Worm (Caenorhabditis elegans) whole organism, L3 larva: ENCODE results near the gene rcq-5.

Experiments
- eor-1 ChIP-seq, 2 experiments: fragments of 150-350 bp; optimal IDR thresholded peaks; 2 replicates each; lab custom pipeline; 2014 to 2018; ENCODE audit warnings: missing biosample characterization in 2 of 2, missing genetic modification characterization in 2 of 2
- jun-1 ChIP-seq: fragments of 150-350 bp; optimal IDR thresholded peaks from 2 replicates; lab custom pipeline; 2014; ENCODE audit warnings: missing biosample characterization, missing genetic modification reagents, missing genetic modification characterization
- mdl-1 ChIP-seq: fragments of 150-350 bp; optimal IDR thresholded peaks from 2 replicates; lab custom pipeline; 2014; ENCODE audit warnings: missing biosample characterization, missing genetic modification characterization
- mml-1 ChIP-seq: fragments of 150-350 bp; sonication (generic microtip); optimal IDR thresholded peaks from 3 replicates; lab custom pipeline; 2014; ENCODE audit warnings: missing biosample characterization, missing genetic modification characterization
- nhr-23 ChIP-seq: fragments of 150-350 bp; optimal IDR thresholded peaks from 2 replicates; lab custom pipeline; 2014; ENCODE audit warnings: missing biosample characterization, missing genetic modification reagents, missing genetic modification characterization
- nhr-237 ChIP-seq: fragments of 150-350 bp; optimal IDR thresholded peaks from 2 replicates; lab custom pipeline; 2014; ENCODE audit warnings: missing biosample characterization, missing genetic modification characterization
- nhr-28 ChIP-seq: fragments of 150-350 bp; optimal IDR thresholded peaks from 2 replicates; lab custom pipeline; 2014; ENCODE audit warnings: missing biosample characterization, missing genetic modification characterization
- nhr-77 ChIP-seq: fragments of 150-350 bp; optimal IDR thresholded peaks from 2 replicates; lab custom pipeline; 2014; ENCODE audit warnings: missing biosample characterization, missing genetic modification characterization
- pha-4 ChIP-seq: fragments of 150-350 bp; optimal IDR thresholded peaks from 2 replicates; lab custom pipeline; 2014; ENCODE audit warnings: missing biosample characterization, missing genetic modification reagents, missing genetic modification characterization
- sea-2 ChIP-seq: fragments of 150-350 bp; sonication (generic microtip); optimal IDR thresholded peaks from 4 replicates; lab custom pipeline; 2014; ENCODE audit warnings: missing biosample characterization, missing genetic modification reagents, missing genetic modification characterization
- snpc-4 ChIP-seq: fragments of 150-350 bp; optimal IDR thresholded peaks from 2 replicates; lab custom pipeline; 2014; ENCODE audit warnings: missing biosample characterization, missing genetic modification characterization
- tbx-2 ChIP-seq: sonication (generic microtip); optimal IDR thresholded peaks from 2 replicates; lab custom pipeline; 2016; ENCODE audit warnings: mild to moderate bottlenecking, missing genetic modification characterization, missing compliant biosample characterization
- unc-62 ChIP-seq: fragments of 150-350 bp; sonication (generic microtip); optimal IDR thresholded peaks from 4 replicates; lab custom pipeline; 2014; ENCODE audit warnings: missing biosample characterization, missing genetic modification reagents, missing genetic modification characterization
- ztf-11 ChIP-seq: fragments of 150-350 bp; optimal IDR thresholded peaks from 2 replicates; lab custom pipeline; 2014; ENCODE audit warnings: missing biosample characterization, missing genetic modification characterization

DNA sequence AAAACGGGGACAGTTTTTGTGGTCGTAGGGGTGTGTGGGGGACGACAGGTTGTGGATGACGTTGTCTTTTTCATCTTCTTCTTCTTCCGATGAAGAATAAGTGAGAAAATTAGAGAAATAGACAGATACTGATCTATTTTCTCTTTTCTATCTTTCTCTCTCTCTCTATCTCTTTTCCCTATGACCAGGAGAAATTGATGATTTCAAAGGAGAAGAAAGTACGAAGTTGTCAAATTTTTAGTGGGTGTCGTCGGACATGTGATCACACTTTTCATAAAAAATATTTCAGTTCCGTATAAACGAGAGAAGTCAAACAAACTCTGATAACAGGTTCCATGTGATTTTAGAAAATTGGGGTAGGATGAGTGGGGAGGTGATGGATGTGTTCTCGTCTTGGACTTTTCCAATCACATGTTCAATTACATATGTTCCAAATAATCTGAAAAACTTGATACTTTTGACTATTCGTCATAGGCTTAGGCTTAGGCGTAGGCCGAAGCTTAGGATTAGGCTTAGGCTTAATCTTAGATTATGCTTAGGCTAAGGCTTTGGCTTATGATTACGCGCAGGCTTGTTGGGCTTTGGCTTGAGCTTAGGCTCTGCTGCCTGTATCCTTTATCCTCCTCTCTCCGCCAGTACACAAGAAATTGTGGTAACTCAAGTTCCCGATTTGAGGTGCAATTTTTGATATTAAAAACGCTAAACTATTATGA lies 42.3 kb upstream of the rcq-5 start:
- TF ChIP-seq nhr-28 (tag; lab: Kevin White, UChicago) = no peak
- TF ChIP-seq snpc-4 = no peak
- no peak for TF ChIP-seq nhr-237
- TF ChIP-seq pha-4 (tag; lab: Kevin White, UChicago) = no peak
- no peak for TF ChIP-seq eor-1 (tag; optimal IDR thresholded peaks at IDR 0.05; lab: Kevin White, UChicago)
- peak; percentile 95 for TF ChIP-seq nhr-23
- no peak for TF ChIP-seq ztf-11
- no peak for TF ChIP-seq mml-1 (tag; lab: Kevin White, UChicago)
- no peak for TF ChIP-seq mdl-1
- TF ChIP-seq unc-62 (GFP tag; lab: Kevin White, UChicago) = peak; percentile 27
- TF ChIP-seq sea-2 = no peak
- TF ChIP-seq jun-1 = no peak
- TF ChIP-seq tbx-2 (tag; lab: Kevin White, UChicago) = no peak
- TF ChIP-seq nhr-77 (tag; lab: Kevin White, UChicago) = no peak
